Fruit fly (Drosophila melanogaster) whole organism, embryonic: Measurements from ENCODE around the gene GluRIID.

Source experiments
- CG11456 ChIP-seq: fragments of 200-800 bp; sonication (Bioruptor generic); IDR thresholded peaks from 3 replicates; pipeline ENCODE4 v1.3.6; 2022; ENCODE audit warnings: missing biosample characterization, missing genetic modification characterization
- CG11723 ChIP-seq: fragments of 200-800 bp; sonication (Bioruptor generic); optimal IDR thresholded peaks from 2 replicates; lab custom pipeline; 2017; ENCODE audit warnings: missing biosample characterization, mild to moderate bottlenecking, missing genetic modification characterization
- CG5245 ChIP-seq: fragments of 200-800 bp; sonication (Bioruptor generic); optimal IDR thresholded peaks from 3 replicates; lab custom pipeline; 2016; ENCODE audit warnings: missing biosample characterization, missing genetic modification characterization
- CG7271 ChIP-seq: fragments of 200-800 bp; sonication (Bioruptor generic); optimal IDR thresholded peaks from 2 replicates; lab custom pipeline; 2018; ENCODE audit warnings: missing biosample characterization, mild to moderate bottlenecking, missing genetic modification characterization, moderate library complexity
- Ets65A ChIP-seq: fragments of 200-800 bp; sonication (Bioruptor generic); peaks from one replicate; lab custom pipeline; 2016; ENCODE audit warnings: missing biosample characterization, missing genetic modification characterization
- Hey ChIP-seq: fragments of 200-800 bp; sonication (Bioruptor generic); optimal IDR thresholded peaks from 3 replicates; lab custom pipeline; 2018; ENCODE audit warnings: missing biosample characterization, mild to moderate bottlenecking, missing genetic modification characterization
- Med ChIP-seq: fragments of 200-800 bp; sonication (Bioruptor generic); peaks from one replicate; lab custom pipeline; 2016; ENCODE audit warnings: missing biosample characterization, missing genetic modification characterization, mild to moderate bottlenecking, inconsistent platforms, moderate library complexity
- abd-A ChIP-seq: fragments of 200-800 bp; sonication (Bioruptor generic); optimal IDR thresholded peaks from 3 replicates; lab custom pipeline; 2019; ENCODE audit warnings: missing biosample characterization, mild to moderate bottlenecking, missing genetic modification characterization, moderate library complexity
- cas ChIP-seq: fragments of 200-800 bp; sonication (Bioruptor generic); IDR thresholded peaks from 2 replicates; pipeline ENCODE4 v1.3.6; 2022; ENCODE audit warnings: missing biosample characterization, missing genetic modification characterization
- exex ChIP-seq: fragments of 200-800 bp; sonication (Bioruptor generic); optimal IDR thresholded peaks from 4 replicates; lab custom pipeline; 2018; ENCODE audit warnings: missing biosample characterization, mild to moderate bottlenecking, missing genetic modification characterization, moderate library complexity
- ftz-f1 ChIP-seq: fragments of 200-800 bp; sonication (Bioruptor generic); optimal IDR thresholded peaks from 2 replicates; lab custom pipeline; 2016; ENCODE audit warnings: missing biosample characterization, missing genetic modification characterization
- gcm2 ChIP-seq: fragments of 200-800 bp; sonication (Bioruptor generic); optimal IDR thresholded peaks from 2 replicates; lab custom pipeline; 2016; ENCODE audit warnings: missing biosample characterization, missing genetic modification characterization
- grn ChIP-seq: fragments of 200-800 bp; sonication (Bioruptor generic); optimal IDR thresholded peaks from 3 replicates; lab custom pipeline; 2017; ENCODE audit warnings: missing biosample characterization, missing genetic modification characterization
- nerfin-2 ChIP-seq: fragments of 200-800 bp; sonication (Bioruptor generic); IDR thresholded peaks from 2 replicates; pipeline ENCODE4 v1.3.6; 2022; ENCODE audit warnings: missing biosample characterization, missing genetic modification characterization; ENCODE audit not compliant: partially characterized antibody
- sug ChIP-seq: fragments of 200-800 bp; optimal IDR thresholded peaks from 2 replicates; lab custom pipeline; 2019; ENCODE audit warnings: missing biosample characterization, mild to moderate bottlenecking, missing genetic modification characterization, moderate library complexity

Gene GluRIID

dm6 chr3R:20604078-20604477 lies 48.2 kb downstream of the GluRIID start (continued):
- TF ChIP-seq CG11456 (0 out of 3 replicates have a peak, but pooled peaks have one; percentile 7), ftz-f1 (GFP tag; lab: Kevin White, UChicago) (peak; percentile 26)

DNA sequence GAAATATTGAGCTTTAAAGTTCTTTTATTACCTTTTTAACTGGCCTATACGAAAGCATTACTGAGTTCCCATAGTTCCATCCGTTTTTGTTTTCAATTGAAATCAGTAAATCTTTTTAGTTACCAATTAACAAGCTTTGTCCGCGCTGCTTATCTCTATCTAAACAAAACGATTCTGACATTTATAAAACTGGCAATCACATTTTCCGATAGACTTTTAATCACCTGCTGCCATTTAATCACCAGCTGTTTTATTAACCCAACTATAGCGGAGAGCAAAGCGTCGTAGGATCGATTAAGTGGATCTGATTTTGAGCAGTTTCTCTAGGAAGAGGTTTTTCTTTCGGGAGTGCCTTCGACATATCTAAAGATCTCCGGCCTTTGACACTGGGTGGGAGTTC lies 49.7 kb downstream of the GluRIID start:
- no peak for TF ChIP-seq CG11723
- TF ChIP-seq grn (GFP tag; lab: Kevin White, UChicago), result peak; percentile 40
- peak; percentile 92 for TF ChIP-seq exex
- no peak for TF ChIP-seq cas (GFP tag; lab: Robert Waterston, UW)
- no peak for TF ChIP-seq Ets65A
- TF ChIP-seq CG7271 (tag; lab: Kevin White, UChicago), result no peak
- TF ChIP-seq CG5245 (GFP tag; lab: Kevin White, UChicago), result no peak
- peak; percentile 24 for TF ChIP-seq sug (tag; lab: Kevin White, UChicago)
- TF ChIP-seq nerfin-2 (GFP tag; lab: Robert Waterston, UW), result no peak
- TF ChIP-seq Hey (tag; lab: Kevin White, UChicago), result peak; percentile 30

DNA sequence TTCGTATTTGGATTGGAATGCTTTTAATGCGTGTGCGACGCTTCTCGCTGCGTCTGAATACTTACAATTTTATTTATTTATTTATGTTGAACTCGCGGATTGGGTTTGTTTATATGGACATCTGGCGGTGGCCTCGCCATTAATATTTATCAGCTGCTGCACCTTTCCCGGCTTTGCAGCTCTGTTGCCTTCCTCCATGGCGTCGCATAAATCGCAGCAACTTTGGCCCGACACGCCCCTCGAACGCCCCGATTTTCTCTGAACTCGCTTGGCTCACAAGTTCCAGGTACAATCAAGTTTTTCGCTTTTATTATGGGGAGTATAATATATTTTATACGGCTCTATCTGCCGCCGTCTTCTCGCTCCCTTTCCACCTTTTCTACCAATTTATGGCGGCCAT lies 52.1 kb downstream of the GluRIID start:
- TF ChIP-seq abd-A (tag; lab: Kevin White, UChicago), result peak; percentile 32
- no peak for TF ChIP-seq gcm2
- peak; percentile 51 for TF ChIP-seq Med (GFP tag; lab: Kevin White, UChicago)
